Fruit fly (Drosophila melanogaster): Measurements from ENCODE around the gene CG31510.

Gene CG31510

dm6 chr3R:25167407-25168191 lies 44.9 kb upstream of the CG31510 start (continued):
- TF ChIP-seq CG17912 (GFP tag; optimal IDR thresholded peaks at IDR 0.05) (no peak), HmgZ (tag; optimal IDR thresholded peaks at IDR 0.05) (no peak), slbo (GFP tag; IDR thresholded peaks at IDR 0.05) (no peak), CG3281 (GFP tag; optimal IDR thresholded peaks at IDR 0.05) (peak; percentile 4), lola (GFP tag; optimal IDR thresholded peaks at IDR 0.05) (peak in 1 of 3 experiments; percentile 0), CG33213 (GFP tag; optimal IDR thresholded peaks at IDR 0.05) (no peak), Hr51 (GFP tag; optimal IDR thresholded peaks at IDR 0.05) (peak in 1 of 2 experiments; percentile 10), sens (GFP tag) (peak; percentile 82), CHES-1-like (GFP tag; optimal IDR thresholded peaks at IDR 0.05) (no peak), Mrtf (GFP tag; IDR thresholded peaks at IDR 0.05) (no peak), CG2116 (GFP tag; optimal IDR thresholded peaks at IDR 0.05) (no peak), CG11093 (GFP tag; IDR thresholded peaks at IDR 0.05) (no peak), caup (GFP tag; optimal IDR thresholded peaks at IDR 0.05; ENCODE audit: severe bottlenecking) (peak; percentile 5), shn (GFP tag; optimal IDR thresholded peaks at IDR 0.05) (no peak), Bdp1 (GFP tag; optimal IDR thresholded peaks at IDR 0.05) (no peak), CG2120 (GFP tag; optimal IDR thresholded peaks at IDR 0.05) (peak; percentile 10), ash1 (GFP tag; optimal IDR thresholded peaks at IDR 0.05) (no peak), p53 (GFP tag; optimal IDR thresholded peaks at IDR 0.05) (no peak), CG17829 (tag; optimal IDR thresholded peaks at IDR 0.05) (no peak), Nf-YC (tag; optimal IDR thresholded peaks at IDR 0.05) (no peak), Sox100B (GFP tag; optimal IDR thresholded peaks at IDR 0.05) (peak; percentile 8), CG34422 (GFP tag; IDR thresholded peaks at IDR 0.05) (no peak), crol (GFP tag; IDR thresholded peaks at IDR 0.05) (peak; percentile 28; the same call in 1 of the 2 replicates), NC2α (GFP tag; optimal IDR thresholded peaks at IDR 0.05) (no peak), cg (GFP tag; optimal IDR thresholded peaks at IDR 0.05) (peak; percentile 67), CG11723 (GFP tag; optimal IDR thresholded peaks at IDR 0.05) (no peak), ken (GFP tag; IDR thresholded peaks at IDR 0.05) (no peak), Chrac-16 (GFP tag; optimal IDR thresholded peaks at IDR 0.05) (no peak), CoRest (tag; optimal IDR thresholded peaks at IDR 0.05) (peak; percentile 29), CG5180 (GFP tag; optimal IDR thresholded peaks at IDR 0.05) (no peak), corto (GFP tag; optimal IDR thresholded peaks at IDR 0.05) (no peak), tll (GFP tag; optimal IDR thresholded peaks at IDR 0.05) (no peak), CG6272 (GFP tag; IDR thresholded peaks at IDR 0.05) (no peak), tgo (GFP tag; IDR thresholded peaks at IDR 0.05) (no peak)

- TF ChIP-seq Ets65A (GFP tag) = peak; percentile 52
- peak; percentile 55 for TF ChIP-seq pros (GFP tag; optimal IDR thresholded peaks at IDR 0.05)
- TF ChIP-seq crol (GFP tag; IDR thresholded peaks at IDR 0.05) = peak; percentile 51
- TF ChIP-seq stwl (tag; optimal IDR thresholded peaks at IDR 0.05) = no peak
- no peak for TF ChIP-seq so (GFP tag; IDR thresholded peaks at IDR 0.05)
- TF ChIP-seq Hey (tag; optimal IDR thresholded peaks at IDR 0.05) = peak; percentile 34
- TF ChIP-seq abd-A (tag; optimal IDR thresholded peaks at IDR 0.05) = peak; percentile 77
These were observed 44.1 kb upstream of the CG31510 start for dm6 chr3R:25166788-25167187.
